Worm (Caenorhabditis elegans) whole organism, young adult: ENCODE measurements around the gene irld-65.

ENCODE experiments used
- C06A6.2 ChIP-seq: fragments of 200-800 bp; sonication (Bioruptor generic); conservative IDR thresholded peaks from 2 replicates; pipeline ENCODE4 v1.3.6; 2022; ENCODE audit warnings: missing genetic modification characterization, missing compliant biosample characterization
- C17E4.6 ChIP-seq: fragments of 200-800 bp; sonication (Bioruptor generic); IDR thresholded peaks from 2 replicates; pipeline ENCODE4 v1.3.6; 2022; ENCODE audit warnings: missing genetic modification reagents, missing genetic modification characterization, missing compliant biosample characterization
- F10E7.11 ChIP-seq: sonication (generic microtip); optimal IDR thresholded peaks from 2 replicates; lab custom pipeline; 2017; ENCODE audit warnings: mild to moderate bottlenecking, missing genetic modification characterization, moderate library complexity, missing compliant biosample characterization
- F22D6.2 ChIP-seq: sonication (generic microtip); optimal IDR thresholded peaks from 2 replicates; lab custom pipeline; 2016; ENCODE audit warnings: mild to moderate bottlenecking, missing genetic modification characterization, missing compliant biosample characterization
- F33H1.4 ChIP-seq: fragments of 200-800 bp; sonication (Bioruptor generic); IDR thresholded peaks from 2 replicates; pipeline ENCODE4 v1.3.6; 2022; ENCODE audit warnings: missing genetic modification reagents, missing genetic modification characterization, missing compliant biosample characterization
- F49E8.2 ChIP-seq: sonication (generic microtip); optimal IDR thresholded peaks from 3 replicates; lab custom pipeline; 2017; ENCODE audit warnings: missing genetic modification characterization, mild to moderate bottlenecking, missing compliant biosample characterization, antibody characterized with exemption, moderate library complexity; ENCODE audit not compliant: insufficient read depth
- F55B11.4 ChIP-seq: sonication (generic microtip); optimal IDR thresholded peaks from 2 replicates; lab custom pipeline; 2016; ENCODE audit warnings: missing compliant biosample characterization, missing genetic modification characterization, borderline replicate concordance; ENCODE audit not compliant: insufficient read depth
- K11D2.4 ChIP-seq: fragments of 200-800 bp; sonication (Bioruptor generic); IDR thresholded peaks from 2 replicates; pipeline ENCODE4 v1.3.6; 2022; ENCODE audit warnings: missing genetic modification reagents, missing genetic modification characterization, missing compliant biosample characterization
- T07F8.4 ChIP-seq: sonication (generic microtip); optimal IDR thresholded peaks from 2 replicates; lab custom pipeline; 2016; ENCODE audit warnings: mild to moderate bottlenecking, missing genetic modification characterization, moderate library complexity, missing compliant biosample characterization
- Y53F4B.3 ChIP-seq: fragments of 200-800 bp; sonication (Bioruptor generic); IDR thresholded peaks from 2 replicates; pipeline ENCODE4 v1.3.6; 2022; ENCODE audit warnings: missing genetic modification reagents, missing genetic modification characterization, missing compliant biosample characterization
- Y53G8AR.9 ChIP-seq: fragments of 200-800 bp; sonication (Bioruptor generic); conservative IDR thresholded peaks from 2 replicates; pipeline ENCODE4 v1.3.6; 2022; ENCODE audit warnings: missing genetic modification reagents, missing genetic modification characterization, missing compliant biosample characterization
- Y67H2A.10 ChIP-seq: fragments of 200-800 bp; sonication (Bioruptor generic); conservative IDR thresholded peaks from 2 replicates; pipeline ENCODE4 v1.3.6; 2022; ENCODE audit warnings: missing genetic modification reagents, missing genetic modification characterization, missing compliant biosample characterization
- aptf-3 ChIP-seq: fragments of 200-800 bp; sonication (Bioruptor generic); IDR thresholded peaks from 2 replicates; pipeline ENCODE4 v1.3.6; 2022; ENCODE audit warnings: missing genetic modification characterization, missing compliant biosample characterization
- atf-7 ChIP-seq: sonication (generic microtip); optimal IDR thresholded peaks from 2 replicates; lab custom pipeline; 2017; ENCODE audit warnings: mild to moderate bottlenecking, missing genetic modification characterization, missing compliant biosample characterization
- attf-5 ChIP-seq: fragments of 200-800 bp; sonication (Bioruptor generic); optimal IDR thresholded peaks from 2 replicates; lab custom pipeline; 2018; ENCODE audit warnings: mild to moderate bottlenecking, missing genetic modification characterization, missing compliant biosample characterization
- attf-6 ChIP-seq: fragments of 200-800 bp; sonication (Bioruptor generic); IDR thresholded peaks from 2 replicates; pipeline ENCODE4 v1.3.6; 2022; ENCODE audit warnings: missing genetic modification reagents, missing genetic modification characterization, missing compliant biosample characterization
- cebp-1 ChIP-seq, 2 experiments: fragments of 200-800 bp in 1 of 2; sonication (Bioruptor generic) in 1 of 2; sonication (generic microtip) in 1 of 2; IDR thresholded peaks in 1 of 2; optimal IDR thresholded peaks in 1 of 2; 2 replicates each; pipeline versions ENCODE4 v1.3.6 to Lab custom; 2017 to 2022; ENCODE audit warnings: missing compliant biosample characterization in 2 of 2, missing genetic modification characterization in 2 of 2, mild to moderate bottlenecking in 1 of 2, missing genetic modification reagents in 1 of 2, moderate library complexity in 1 of 2
- cebp-2 ChIP-seq: fragments of 200-800 bp; sonication (Bioruptor generic); IDR thresholded peaks from 2 replicates; pipeline ENCODE4 v1.3.6; 2022; ENCODE audit warnings: missing genetic modification characterization, missing compliant biosample characterization
- ceh-27 ChIP-seq: fragments of 200-800 bp; sonication (Bioruptor generic); optimal IDR thresholded peaks from 2 replicates; lab custom pipeline; 2018; ENCODE audit warnings: mild to moderate bottlenecking, missing genetic modification characterization, moderate library complexity, missing compliant biosample characterization
- dox-1 ChIP-seq: fragments of 200-800 bp; sonication (Bioruptor generic); IDR thresholded peaks from 2 replicates; pipeline ENCODE4 v1.3.6; 2022; ENCODE audit warnings: missing genetic modification reagents, missing genetic modification characterization, missing compliant biosample characterization
- egl-18 ChIP-seq: fragments of 200-800 bp; sonication (Bioruptor generic); IDR thresholded peaks from 2 replicates; pipeline ENCODE4 v1.3.6; 2022; ENCODE audit warnings: missing genetic modification reagents, missing genetic modification characterization, missing compliant biosample characterization
- egl-44 ChIP-seq: fragments of 200-800 bp; sonication (Bioruptor generic); IDR thresholded peaks from 2 replicates; pipeline ENCODE4 v1.3.6; 2022; ENCODE audit warnings: missing genetic modification reagents, missing genetic modification characterization, missing compliant biosample characterization
- egrh-3 ChIP-seq: fragments of 200-800 bp; sonication (Bioruptor generic); IDR thresholded peaks from 2 replicates; pipeline ENCODE4 v1.3.6; 2022; ENCODE audit warnings: missing genetic modification reagents, missing genetic modification characterization, missing compliant biosample characterization
- hlh-26 ChIP-seq: fragments of 200-800 bp; sonication (Bioruptor generic); conservative IDR thresholded peaks from 2 replicates; pipeline ENCODE4 v1.3.6; 2022; ENCODE audit warnings: missing genetic modification reagents, missing genetic modification characterization, missing compliant biosample characterization
- lag-1 ChIP-seq: fragments of 200-800 bp; sonication (Bioruptor generic); IDR thresholded peaks from 2 replicates; pipeline ENCODE4 v1.3.6; 2022; ENCODE audit warnings: missing genetic modification reagents, missing genetic modification characterization, missing compliant biosample characterization
- let-607 ChIP-seq, 2 experiments: fragments of 200-800 bp in 1 of 2; sonication (Bioruptor generic) in 1 of 2; sonication (generic microtip) in 1 of 2; optimal IDR thresholded peaks; 2 replicates each; lab custom pipeline; 2016 to 2018; ENCODE audit warnings: mild to moderate bottlenecking in 2 of 2, missing compliant biosample characterization in 2 of 2, missing genetic modification characterization in 2 of 2, moderate library complexity in 2 of 2, missing genotype in 1 of 2
- lin-35 ChIP-seq, 3 experiments: fragments of 150-350 bp in 2 of 3; sonication (generic microtip) in 1 of 3; optimal IDR thresholded peaks; 2 replicates each; lab custom pipeline; 2014 to 2018; ENCODE audit warnings: missing biosample characterization in 3 of 3, missing genetic modification characterization in 3 of 3, missing genetic modification reagents in 3 of 3
- lin-40 ChIP-seq: sonication (generic microtip); optimal IDR thresholded peaks from 2 replicates; lab custom pipeline; 2016; ENCODE audit warnings: missing genetic modification characterization, mild to moderate bottlenecking, missing compliant biosample characterization, missing genotype, missing genetic modification reagents
- madf-10 ChIP-seq: sonication (generic microtip); optimal IDR thresholded peaks from 2 replicates; lab custom pipeline; 2016; ENCODE audit warnings: mild to moderate bottlenecking, missing genetic modification characterization, missing compliant biosample characterization
- mcd-1 ChIP-seq: fragments of 200-800 bp; sonication (Bioruptor generic); IDR thresholded peaks from 2 replicates; pipeline ENCODE4 v1.3.6; 2022; ENCODE audit warnings: missing genetic modification reagents, missing genetic modification characterization, missing compliant biosample characterization
- mel-28 ChIP-seq: sonication (generic microtip); optimal IDR thresholded peaks from 2 replicates; lab custom pipeline; 2016; ENCODE audit warnings: borderline replicate concordance, mild to moderate bottlenecking, missing genetic modification characterization, missing compliant biosample characterization
- nhr-120 ChIP-seq: fragments of 200-800 bp; sonication (Bioruptor generic); IDR thresholded peaks from 2 replicates; pipeline ENCODE4 v1.3.6; 2022; ENCODE audit warnings: missing genetic modification characterization, missing compliant biosample characterization
- nhr-80 ChIP-seq: sonication (generic microtip); optimal IDR thresholded peaks from 2 replicates; lab custom pipeline; 2016; ENCODE audit warnings: missing genetic modification characterization, missing compliant biosample characterization
- pbrm-1 ChIP-seq: fragments of 200-800 bp; sonication (Bioruptor generic); IDR thresholded peaks from 2 replicates; pipeline ENCODE4 v1.3.6; 2022; ENCODE audit warnings: missing genetic modification reagents, missing genetic modification characterization, missing compliant biosample characterization
- rec-8 ChIP-seq, 2 experiments: sonication (generic microtip); optimal IDR thresholded peaks; 2 replicates each; lab custom pipeline; 2016; ENCODE audit warnings: mild to moderate bottlenecking in 2 of 2, missing genetic modification characterization in 2 of 2, missing genetic modification reagents in 2 of 2, missing genotype in 2 of 2, missing biosample characterization in 1 of 2, missing compliant biosample characterization in 1 of 2, moderate library complexity in 1 of 2
- snpc-1.1 ChIP-seq: sonication (generic microtip); optimal IDR thresholded peaks from 2 replicates; lab custom pipeline; 2017; ENCODE audit warnings: missing genetic modification characterization, mild to moderate bottlenecking, missing compliant biosample characterization, antibody characterized with exemption, moderate library complexity, missing genotype, missing genetic modification reagents; ENCODE audit not compliant: insufficient read depth
- snpc-4 ChIP-seq, 5 experiments: fragments of 150-350 bp in 1 of 5; sonication (generic microtip) in 4 of 5; optimal IDR thresholded peaks; 2 replicates each; lab custom pipeline; 2014 to 2018; ENCODE audit warnings: missing genetic modification characterization in 5 of 5, missing biosample characterization in 3 of 5, antibody characterized with exemption in 2 of 5, mild to moderate bottlenecking in 2 of 5, missing compliant biosample characterization in 2 of 5, missing genotype in 2 of 5, moderate library complexity in 2 of 5, missing genetic modification reagents in 1 of 5
- somi-1 ChIP-seq: fragments of 200-800 bp; sonication (Bioruptor generic); optimal IDR thresholded peaks from 2 replicates; lab custom pipeline; 2018; ENCODE audit warnings: mild to moderate bottlenecking, missing genetic modification characterization, missing compliant biosample characterization
- unc-130 ChIP-seq: sonication (generic microtip); optimal IDR thresholded peaks from 2 replicates; lab custom pipeline; 2016; ENCODE audit warnings: missing genetic modification reagents, missing genetic modification characterization, missing compliant biosample characterization
- zim-3 ChIP-seq: sonication (generic microtip); optimal IDR thresholded peaks from 2 replicates; lab custom pipeline; 2017; ENCODE audit warnings: mild to moderate bottlenecking, missing genetic modification characterization, moderate library complexity, missing compliant biosample characterization
- ztf-28 ChIP-seq: fragments of 200-800 bp; sonication (Bioruptor generic); IDR thresholded peaks from 2 replicates; pipeline ENCODE4 v1.3.6; 2022; ENCODE audit warnings: missing genetic modification reagents, missing genetic modification characterization, missing compliant biosample characterization
- ztf-3 ChIP-seq: fragments of 200-800 bp; sonication (Bioruptor generic); optimal IDR thresholded peaks from 2 replicates; lab custom pipeline; 2018; ENCODE audit warnings: mild to moderate bottlenecking, missing genetic modification characterization, missing compliant biosample characterization

Gene irld-65

DNA sequence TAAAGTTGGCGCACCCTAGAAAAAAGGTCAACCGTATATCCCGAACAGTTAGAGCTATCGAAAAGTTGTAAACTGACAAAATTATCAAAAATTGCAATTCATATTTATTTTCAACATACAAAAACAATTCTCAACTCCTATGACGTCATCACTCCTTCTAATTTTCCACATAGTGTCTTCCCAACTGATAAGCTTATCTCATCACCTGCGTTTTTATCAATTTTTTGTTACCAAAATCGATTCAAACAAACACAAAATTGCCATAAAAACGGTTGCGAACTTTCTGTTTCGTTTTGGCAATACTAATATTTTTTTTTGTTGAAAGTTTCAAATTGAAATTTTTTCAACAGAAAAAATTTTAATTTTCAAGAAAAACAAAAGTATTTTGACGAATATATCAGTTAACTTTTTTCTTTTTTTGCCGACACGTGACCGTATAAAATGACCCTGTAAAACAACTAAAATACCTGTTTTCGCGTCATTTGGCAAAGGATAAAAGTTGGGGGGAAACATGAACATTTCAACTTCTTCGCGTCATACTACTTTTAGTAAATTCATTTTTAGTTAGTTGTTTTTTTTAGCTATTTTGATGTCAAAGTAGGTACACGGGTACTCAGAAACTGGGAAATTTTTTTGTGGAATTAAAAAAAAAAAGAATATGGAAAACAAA lies 37.9 kb upstream of the irld-65 start:
- TF ChIP-seq F49E8.2 (tag; lab: Kevin White, UChicago) (no peak), dox-1 (0 out of 2 replicates have a peak, but pooled peaks have one; percentile 16), unc-130 (GFP tag; lab: Kevin White, UChicago) (no peak), atf-7 (tag; lab: Kevin White, UChicago) (peak; percentile 87), nhr-80 (tag; lab: Kevin White, UChicago) (peak; percentile 55), F55B11.4 (tag; lab: Kevin White, UChicago) (no peak)

DNA sequence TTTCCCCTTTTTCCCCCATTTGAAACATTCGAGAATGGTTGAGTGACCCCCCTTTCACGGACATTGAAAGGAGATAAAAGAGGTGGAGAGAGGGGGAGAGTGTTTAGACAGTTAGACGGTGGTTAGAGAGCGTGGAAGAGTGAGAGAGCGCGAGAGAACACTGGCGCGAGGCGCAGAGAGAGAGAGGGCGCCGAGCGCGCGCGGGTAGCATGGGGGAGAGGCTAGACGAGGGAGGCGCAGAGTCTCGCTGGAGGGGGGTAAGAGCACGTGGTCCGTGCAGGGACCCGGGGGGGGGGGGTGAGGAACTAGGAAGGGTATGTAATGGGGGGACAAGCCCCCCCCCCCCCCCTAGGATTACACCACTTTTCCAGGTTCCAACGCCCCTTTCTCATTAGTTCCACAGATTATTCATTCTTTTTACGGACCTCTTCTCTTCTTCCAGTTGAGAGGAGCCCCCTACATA lies 36.2 kb upstream of the irld-65 start:
- TF ChIP-seq madf-10 (tag; lab: Kevin White, UChicago) (peak; percentile 18), ceh-27 (GFP tag; lab: Kevin White, UChicago) (peak; percentile 96), T07F8.4 (tag; lab: Kevin White, UChicago) (no peak), attf-5 (GFP tag; lab: Kevin White, UChicago) (peak; percentile 74), Y53F4B.3 (GFP tag; lab: Robert Waterston, UW) (no peak), aptf-3 (GFP tag; lab: Robert Waterston, UW) (0 out of 2 replicates have a peak, but pooled peaks have one; percentile 16), cebp-2 (GFP tag; lab: Robert Waterston, UW) (peak; percentile 78; the same call in 1 of the 2 replicates), somi-1 (peak; percentile 96), attf-6 (GFP tag; lab: Robert Waterston, UW) (peak; percentile 49; the same call in 1 of the 2 replicates), K11D2.4 (peak; percentile 97), C17E4.6 (GFP tag; lab: Robert Waterston, UW) (peak; percentile 17; the same call in 1 of the 2 replicates), F10E7.11 (tag; lab: Kevin White, UChicago) (peak; percentile 62), mcd-1 (GFP tag; lab: Robert Waterston, UW) (peak; percentile 95), F22D6.2 (tag; lab: Kevin White, UChicago) (peak; percentile 46), cebp-1 (GFP tag; IDR thresholded peaks at IDR 0.05; lab: Robert Waterston, UW) (peak; percentile 64; the same call in 1 of the 2 replicates), cebp-1 (tag; optimal IDR thresholded peaks at IDR 0.05; lab: Kevin White, UChicago) (peak; percentile 92), egl-18 (peak; percentile 91), let-607 (tag; optimal IDR thresholded peaks at IDR 0.05; lab: Kevin White, UChicago) (peak in 1 of 2 experiments; percentile 9), egl-44 (GFP tag; lab: Robert Waterston, UW) (peak; percentile 95), Y53G8AR.9 (peak; percentile 85), snpc-4 (GFP tag; optimal IDR thresholded peaks at IDR 0.05; lab: Kevin White, UChicago) (no peak), snpc-4 (tag; optimal IDR thresholded peaks at IDR 0.05; lab: Kevin White, UChicago) (peak in 2 of 4 experiments; percentile 22 to 54), mel-28 (tag; lab: Kevin White, UChicago) (peak; percentile 36), Y67H2A.10 (GFP tag; lab: Robert Waterston, UW) (peak; percentile 59; the same call in 1 of the 2 replicates), C06A6.2 (GFP tag; lab: Robert Waterston, UW) (peak; percentile 95), lin-35 (GFP tag; optimal IDR thresholded peaks at IDR 0.05; lab: Kevin White, UChicago) (peak in 1 of 3 experiments; percentile 83), pbrm-1 (peak; percentile 97), lin-40 (peak; percentile 92), rec-8 (tag; optimal IDR thresholded peaks at IDR 0.05; lab: Kevin White, UChicago) (no peak), hlh-26 (GFP tag; lab: Robert Waterston, UW) (no peak), egrh-3 (peak; percentile 100), atf-7 (tag; lab: Kevin White, UChicago) (peak; percentile 98), zim-3 (tag; lab: Kevin White, UChicago) (peak; percentile 54), snpc-1.1 (tag; lab: Kevin White, UChicago) (no peak), ztf-28 (no peak), nhr-120 (0 out of 2 replicates have a peak, but pooled peaks have one; percentile 87), ztf-3 (peak; percentile 88), lag-1 (GFP tag; lab: Robert Waterston, UW) (peak; percentile 87), F33H1.4 (GFP tag; lab: Robert Waterston, UW) (no peak; the same call in 1 of the 2 replicates)
